Worm (Caenorhabditis elegans): Measurements from ENCODE around the gene rga-9.

The rga-9 gene

DNA sequence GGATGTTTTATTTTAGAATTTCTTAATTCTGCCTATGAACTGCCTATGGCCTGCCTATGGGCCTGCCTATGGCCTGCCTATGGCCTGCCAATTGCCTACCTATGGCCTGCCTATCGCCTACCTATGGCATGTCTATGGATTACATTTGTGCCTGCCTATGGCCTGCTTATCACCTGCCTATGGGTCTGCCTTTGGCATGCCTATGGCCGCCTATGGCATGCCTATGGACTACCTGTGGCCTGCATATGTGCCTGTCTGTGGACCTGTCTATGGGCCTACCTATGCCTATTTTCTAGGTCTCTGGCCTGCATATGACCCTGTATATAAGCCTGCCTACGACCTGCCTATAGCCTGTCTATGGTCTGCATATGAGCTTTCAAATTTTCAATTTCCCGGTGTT is 6.9 kb upstream of the rga-9 start:
- no peak for TF ChIP-seq ceh-39 (tag; optimal IDR thresholded peaks at IDR 0.05)
- no peak for TF ChIP-seq pha-4 (tag; optimal IDR thresholded peaks at IDR 0.05)
- TF ChIP-seq elt-1 (tag; optimal IDR thresholded peaks at IDR 0.05; ENCODE audit: borderline replicate concordance, insufficient read depth) = no peak
- TF ChIP-seq nhr-12 (tag; optimal IDR thresholded peaks at IDR 0.05) = no peak
- TF ChIP-seq mab-5 (tag; optimal IDR thresholded peaks at IDR 0.05) = no peak
- no peak for TF ChIP-seq lin-32 (GFP tag; optimal IDR thresholded peaks at IDR 0.05)
- TF ChIP-seq sptf-1 (tag; optimal IDR thresholded peaks at IDR 0.05) = peak; percentile 24
- no peak for TF ChIP-seq ztf-11 (tag; optimal IDR thresholded peaks at IDR 0.05)
- no peak for TF ChIP-seq tbx-8 (GFP tag; optimal IDR thresholded peaks at IDR 0.05)
- no peak for TF ChIP-seq ham-2 (GFP tag; optimal IDR thresholded peaks at IDR 0.05)
- TF ChIP-seq nhr-76 (tag; optimal IDR thresholded peaks at IDR 0.05) = no peak
- no peak for TF ChIP-seq unc-120 (tag; optimal IDR thresholded peaks at IDR 0.05; ENCODE audit: poor library complexity, severe bottlenecking)
- no peak for TF ChIP-seq snpc-4 (tag; optimal IDR thresholded peaks at IDR 0.05)
- TF ChIP-seq nhr-237 (tag; optimal IDR thresholded peaks at IDR 0.05) = no peak
- TF ChIP-seq cnd-1 (tag; optimal IDR thresholded peaks at IDR 0.05) = peak; percentile 6
- no peak for TF ChIP-seq bed-3 (GFP tag; optimal IDR thresholded peaks at IDR 0.05)

- TF ChIP-seq lin-13 (tag; optimal IDR thresholded peaks at IDR 0.05) (peak; percentile 8), nhr-12 (tag; optimal IDR thresholded peaks at IDR 0.05) (no peak), snpc-4 (tag; optimal IDR thresholded peaks at IDR 0.05) (no peak), tbx-8 (GFP tag; optimal IDR thresholded peaks at IDR 0.05) (peak; percentile 61), ces-1 (GFP tag; optimal IDR thresholded peaks at IDR 0.05) (no peak), ztf-11 (tag; optimal IDR thresholded peaks at IDR 0.05) (no peak), bed-3 (GFP tag; optimal IDR thresholded peaks at IDR 0.05) (no peak), cnd-1 (tag; optimal IDR thresholded peaks at IDR 0.05) (peak; percentile 36), unc-62 (GFP tag; optimal IDR thresholded peaks at IDR 0.05) (peak; percentile 17), flh-1 (GFP tag; optimal IDR thresholded peaks at IDR 0.05) (no peak), nhr-237 (tag; optimal IDR thresholded peaks at IDR 0.05) (peak; percentile 66), mls-2 (tag; optimal IDR thresholded peaks at IDR 0.05) (peak; percentile 73), elt-3 (tag; optimal IDR thresholded peaks at IDR 0.05) (no peak), elt-1 (tag; optimal IDR thresholded peaks at IDR 0.05; ENCODE audit: borderline replicate concordance, insufficient read depth) (no peak), pha-4 (tag; optimal IDR thresholded peaks at IDR 0.05) (peak; percentile 87), hlh-1 (tag; optimal IDR thresholded peaks at IDR 0.05) (no peak), mep-1 (tag; optimal IDR thresholded peaks at IDR 0.05) (peak; percentile 53), mab-5 (tag; optimal IDR thresholded peaks at IDR 0.05) (no peak), ceh-83 (GFP tag; optimal IDR thresholded peaks at IDR 0.05) (no peak), ceh-39 (tag; optimal IDR thresholded peaks at IDR 0.05) (no peak), sem-2 (GFP tag; optimal IDR thresholded peaks at IDR 0.05) (peak; percentile 33), unc-120 (tag; optimal IDR thresholded peaks at IDR 0.05; ENCODE audit: poor library complexity, severe bottlenecking) (peak; percentile 55), ham-2 (GFP tag; optimal IDR thresholded peaks at IDR 0.05) (peak; percentile 98), lsy-2 (tag; optimal IDR thresholded peaks at IDR 0.05) (peak; percentile 32), nhr-28 (tag; optimal IDR thresholded peaks at IDR 0.05) (no peak), unc-39 (tag; optimal IDR thresholded peaks at IDR 0.05) (no peak), blmp-1 (tag; optimal IDR thresholded peaks at IDR 0.05) (peak; percentile 63), nhr-76 (tag; optimal IDR thresholded peaks at IDR 0.05) (no peak), M03D4.4 (tag; optimal IDR thresholded peaks at IDR 0.05) (peak; percentile 38), zip-8 (tag; optimal IDR thresholded peaks at IDR 0.05) (no peak), ceh-43 (GFP tag; optimal IDR thresholded peaks at IDR 0.05) (no peak), sptf-1 (tag; optimal IDR thresholded peaks at IDR 0.05) (peak; percentile 59)
Observed at ce11 chrII:15263054-15263755, 4.8 kb upstream of the rga-9 start.

ce11 chrII:15264593-15264992 is 3.4 kb upstream of the rga-9 start:
- TF ChIP-seq nhr-2 (tag; optimal IDR thresholded peaks at IDR 0.05) = no peak
- TF ChIP-seq ceh-43 (GFP tag; optimal IDR thresholded peaks at IDR 0.05) = no peak
- no peak for TF ChIP-seq nhr-28 (tag; optimal IDR thresholded peaks at IDR 0.05)
- TF ChIP-seq unc-62 (GFP tag; optimal IDR thresholded peaks at IDR 0.05) = no peak
- TF ChIP-seq lsy-2 (tag; optimal IDR thresholded peaks at IDR 0.05) = no peak
- no peak for TF ChIP-seq cnd-1 (tag; optimal IDR thresholded peaks at IDR 0.05)
- TF ChIP-seq snpc-4 (tag; optimal IDR thresholded peaks at IDR 0.05) = no peak
- TF ChIP-seq sem-2 (GFP tag; optimal IDR thresholded peaks at IDR 0.05) = peak; percentile 24
- TF ChIP-seq flh-1 (GFP tag; optimal IDR thresholded peaks at IDR 0.05) = peak; percentile 26
- no peak for TF ChIP-seq nhr-12 (tag; optimal IDR thresholded peaks at IDR 0.05)
- TF ChIP-seq sptf-1 (tag; optimal IDR thresholded peaks at IDR 0.05) = peak; percentile 43
- peak; percentile 32 for TF ChIP-seq mls-2 (tag; optimal IDR thresholded peaks at IDR 0.05)
- no peak for TF ChIP-seq ces-1 (GFP tag; optimal IDR thresholded peaks at IDR 0.05)
- no peak for TF ChIP-seq bed-3 (GFP tag; optimal IDR thresholded peaks at IDR 0.05)
- TF ChIP-seq pha-4 (tag; optimal IDR thresholded peaks at IDR 0.05) = peak; percentile 18
- TF ChIP-seq zip-8 (tag; optimal IDR thresholded peaks at IDR 0.05) = no peak
- TF ChIP-seq lin-32 (GFP tag; optimal IDR thresholded peaks at IDR 0.05) = no peak
- TF ChIP-seq ceh-83 (GFP tag; optimal IDR thresholded peaks at IDR 0.05) = no peak
- TF ChIP-seq drap-1 (GFP tag; optimal IDR thresholded peaks at IDR 0.05) = peak; percentile 55
- no peak for TF ChIP-seq elt-1 (tag; optimal IDR thresholded peaks at IDR 0.05; ENCODE audit: borderline replicate concordance, insufficient read depth)
- no peak for TF ChIP-seq nhr-76 (tag; optimal IDR thresholded peaks at IDR 0.05)
